Worm (Caenorhabditis elegans): Measurements from ENCODE around the gene F23D12.3.

ce11 chrX:14490486-14490885 lies 48.1 kb downstream of the F23D12.3 start:
- no peak for TF ChIP-seq W03F9.2 (tag; optimal IDR thresholded peaks at IDR 0.05)
- no peak for TF ChIP-seq him-1 (tag; optimal IDR thresholded peaks at IDR 0.05)
- no peak for TF ChIP-seq dao-5 (tag; optimal IDR thresholded peaks at IDR 0.05)
